Fruit fly (Drosophila melanogaster) whole organism, adult: Measurements from ENCODE around the gene Gpdh3.

ENCODE experiments used
- CG11617 ChIP-seq: fragments of 200-800 bp; sonication (Bioruptor generic); optimal IDR thresholded peaks from 2 replicates; lab custom pipeline; 2017; ENCODE audit warnings: mild to moderate bottlenecking, missing biosample characterization, missing genetic modification reagents, missing genetic modification characterization
- CG12768 ChIP-seq: fragments of 200-800 bp; sonication (Bioruptor generic); optimal IDR thresholded peaks from 2 replicates; lab custom pipeline; 2017; ENCODE audit warnings: missing biosample characterization, missing genetic modification characterization, mild to moderate bottlenecking, moderate library complexity, missing genetic modification reagents
- CG14711 ChIP-seq: fragments of 200-800 bp; sonication (Bioruptor generic); optimal IDR thresholded peaks from 2 replicates; lab custom pipeline; 2018; ENCODE audit warnings: missing biosample characterization, mild to moderate bottlenecking, missing genetic modification characterization, moderate library complexity
- CG1620 ChIP-seq: fragments of 200-800 bp; sonication (Bioruptor generic); optimal IDR thresholded peaks from 2 replicates; lab custom pipeline; 2016; ENCODE audit warnings: missing biosample characterization, missing genetic modification characterization
- CG33017 ChIP-seq: fragments of 200-800 bp; sonication (Bioruptor generic); optimal IDR thresholded peaks from 2 replicates; lab custom pipeline; 2018; ENCODE audit warnings: missing biosample characterization, mild to moderate bottlenecking, missing genetic modification characterization, moderate library complexity
- CG5204 ChIP-seq: fragments of 200-800 bp; sonication (Bioruptor generic); optimal IDR thresholded peaks from 2 replicates; lab custom pipeline; 2016; ENCODE audit warnings: missing biosample characterization, missing genetic modification characterization
- CG7045 ChIP-seq: fragments of 200-800 bp; sonication (Bioruptor generic); optimal IDR thresholded peaks from 2 replicates; lab custom pipeline; 2017; ENCODE audit warnings: missing biosample characterization, mild to moderate bottlenecking, missing genetic modification characterization
- CG7101 ChIP-seq: fragments of 200-800 bp; sonication (Bioruptor generic); optimal IDR thresholded peaks from 2 replicates; lab custom pipeline; 2018; ENCODE audit warnings: missing biosample characterization, mild to moderate bottlenecking, missing genetic modification characterization, moderate library complexity
- Clk ChIP-seq: fragments of 200-800 bp; sonication (Bioruptor generic); optimal IDR thresholded peaks from 2 replicates; lab custom pipeline; 2017; ENCODE audit warnings: missing biosample characterization, missing genetic modification characterization
- Crg-1 ChIP-seq: fragments of 200-800 bp; sonication (Bioruptor generic); optimal IDR thresholded peaks from 2 replicates; lab custom pipeline; 2016; ENCODE audit warnings: missing biosample characterization, missing genetic modification characterization
- Hr96 ChIP-seq: fragments of 200-800 bp; sonication (Bioruptor generic); optimal IDR thresholded peaks from 2 replicates; lab custom pipeline; 2016; ENCODE audit warnings: missing biosample characterization, missing genetic modification characterization
- Mnt ChIP-seq: fragments of 200-800 bp; sonication (Bioruptor generic); optimal IDR thresholded peaks from 2 replicates; lab custom pipeline; 2016; ENCODE audit warnings: missing biosample characterization, mild to moderate bottlenecking, missing genetic modification characterization
- bab1 ChIP-seq: fragments of 200-800 bp; sonication (Bioruptor generic); optimal IDR thresholded peaks from 3 replicates; lab custom pipeline; 2019; ENCODE audit warnings: missing biosample characterization, mild to moderate bottlenecking, missing genetic modification characterization, moderate library complexity
- cic ChIP-seq: fragments of 200-800 bp; sonication (Bioruptor generic); optimal IDR thresholded peaks from 2 replicates; lab custom pipeline; 2017; ENCODE audit warnings: missing biosample characterization, mild to moderate bottlenecking, missing genetic modification characterization, moderate library complexity
- cnc ChIP-seq, 2 experiments: fragments of >200 bp; optimal IDR thresholded peaks; 2 replicates each; lab custom pipeline; 2017
- kay ChIP-seq: fragments of 200-800 bp; sonication (Bioruptor generic); peaks from one replicate; lab custom pipeline; 2016; ENCODE audit warnings: missing biosample characterization, missing genetic modification characterization, borderline replicate concordance
- ovo ChIP-seq: fragments of 200-800 bp; sonication (Bioruptor generic); optimal IDR thresholded peaks from 2 replicates; lab custom pipeline; 2016; ENCODE audit warnings: missing biosample characterization, missing genetic modification characterization
- pad ChIP-seq: fragments of 200-800 bp; sonication (Bioruptor generic); optimal IDR thresholded peaks from 3 replicates; lab custom pipeline; 2017; ENCODE audit warnings: missing biosample characterization, missing genetic modification characterization, mild to moderate bottlenecking, moderate library complexity, missing genetic modification reagents
- tj ChIP-seq: fragments of 200-800 bp; sonication (Bioruptor generic); optimal IDR thresholded peaks from 3 replicates; lab custom pipeline; 2017; ENCODE audit warnings: missing biosample characterization, mild to moderate bottlenecking, missing genetic modification characterization, moderate library complexity
- toe ChIP-seq: fragments of 200-800 bp; sonication (Bioruptor generic); optimal IDR thresholded peaks from 2 replicates; lab custom pipeline; 2016; ENCODE audit warnings: missing biosample characterization, missing genetic modification characterization

Gpdh3 gene

DNA sequence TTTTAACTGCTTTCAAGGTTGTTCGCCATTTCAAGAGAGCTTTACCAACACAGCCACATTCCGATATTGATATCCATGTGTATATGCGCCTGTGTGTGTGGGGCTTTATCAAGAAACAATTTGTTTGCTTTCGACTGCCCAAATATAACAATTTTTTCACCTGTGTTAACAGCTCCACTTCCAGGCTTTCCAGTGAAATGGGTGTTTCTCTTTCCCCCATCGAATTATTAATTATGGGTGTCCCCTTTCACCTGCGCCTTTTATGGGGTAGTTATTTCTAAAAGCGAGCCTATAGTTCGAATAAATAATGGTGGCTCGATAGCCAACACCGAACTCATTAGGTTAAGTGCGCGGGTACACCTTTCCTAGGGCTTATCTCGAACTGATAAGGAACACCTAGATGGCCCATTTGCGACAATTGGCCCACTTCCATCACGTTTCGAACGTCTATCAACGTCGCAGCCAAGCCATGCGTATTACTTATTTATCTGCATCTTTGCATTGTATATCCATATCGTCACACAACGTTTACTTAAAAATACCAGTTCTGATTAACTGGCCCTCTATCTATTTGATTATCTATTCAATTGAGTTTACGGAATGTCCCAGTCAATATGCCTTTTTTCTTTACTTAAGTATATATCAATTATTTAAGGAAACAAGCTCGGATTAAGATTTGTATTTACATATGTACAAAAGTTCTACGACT is 30.2 kb downstream of the Gpdh3 start:
- TF ChIP-seq CG7101, result no peak
- TF ChIP-seq CG1620 (GFP tag; lab: Kevin White, UChicago), result no peak
- TF ChIP-seq Mnt (GFP tag; lab: Kevin White, UChicago), result peak; percentile 20
- TF ChIP-seq tj (GFP tag; lab: Kevin White, UChicago), result no peak
- no peak for TF ChIP-seq bab1 (GFP tag; lab: Kevin White, UChicago)
- no peak for TF ChIP-seq CG33017 (tag; lab: Kevin White, UChicago)
- TF ChIP-seq Crg-1 (GFP tag; lab: Kevin White, UChicago), result no peak
- TF ChIP-seq CG12768 (GFP tag; lab: Kevin White, UChicago), result peak; percentile 7
- TF ChIP-seq Hr96 (GFP tag; lab: Kevin White, UChicago), result peak; percentile 12
- peak; percentile 55 for TF ChIP-seq cic (GFP tag; lab: Kevin White, UChicago)
- peak; percentile 14 for TF ChIP-seq kay (GFP tag; lab: Kevin White, UChicago)
- TF ChIP-seq CG11617 (GFP tag; lab: Kevin White, UChicago), result no peak
- TF ChIP-seq CG7045 (GFP tag; lab: Kevin White, UChicago), result no peak
- TF ChIP-seq CG5204 (GFP tag; lab: Kevin White, UChicago), result no peak

- TF ChIP-seq Crg-1 (GFP tag; lab: Kevin White, UChicago) (no peak), Mnt (GFP tag; lab: Kevin White, UChicago) (peak; percentile 100), toe (GFP tag; lab: Kevin White, UChicago) (no peak), CG5204 (GFP tag; lab: Kevin White, UChicago) (no peak), pad (GFP tag; lab: Kevin White, UChicago) (peak; percentile 27), tj (GFP tag; lab: Kevin White, UChicago) (no peak), ovo (no peak), CG1620 (GFP tag; lab: Kevin White, UChicago) (no peak), CG11617 (GFP tag; lab: Kevin White, UChicago) (peak; percentile 6), Clk (GFP tag; lab: Kevin White, UChicago) (no peak), CG7045 (GFP tag; lab: Kevin White, UChicago) (no peak), cnc (optimal IDR thresholded peaks at IDR 0.05; lab: Kevin White, UChicago) (no peak), Hr96 (GFP tag; lab: Kevin White, UChicago) (no peak), CG7101 (peak; percentile 45), bab1 (GFP tag; lab: Kevin White, UChicago) (peak; percentile 67), CG33017 (tag; lab: Kevin White, UChicago) (no peak), cic (GFP tag; lab: Kevin White, UChicago) (peak; percentile 27), CG12768 (GFP tag; lab: Kevin White, UChicago) (no peak), CG14711 (tag; lab: Kevin White, UChicago) (peak; percentile 19), kay (GFP tag; lab: Kevin White, UChicago) (peak; percentile 88)
These were observed 39.1 kb downstream of the Gpdh3 start, which contains the start of the genes Nop56 and mats for dm6 chr3R:22420911-22421310. TSS of gene Nop56 (minus strand) at chr3R:22421068. TSS of gene mats (plus strand) at chr3R:22421161.

- TF ChIP-seq ovo (no peak), CG1620 (GFP tag; lab: Kevin White, UChicago) (no peak), CG7101 (peak; percentile 69), Clk (GFP tag; lab: Kevin White, UChicago) (no peak), Hr96 (GFP tag; lab: Kevin White, UChicago) (peak; percentile 23), CG7045 (GFP tag; lab: Kevin White, UChicago) (peak; percentile 6), CG12768 (GFP tag; lab: Kevin White, UChicago) (no peak), bab1 (GFP tag; lab: Kevin White, UChicago) (peak; percentile 90), CG33017 (tag; lab: Kevin White, UChicago) (peak; percentile 54), cic (GFP tag; lab: Kevin White, UChicago) (no peak), CG11617 (GFP tag; lab: Kevin White, UChicago) (no peak), CG14711 (tag; lab: Kevin White, UChicago) (peak; percentile 56), toe (GFP tag; lab: Kevin White, UChicago) (no peak), Mnt (GFP tag; lab: Kevin White, UChicago) (no peak), Crg-1 (GFP tag; lab: Kevin White, UChicago) (no peak), CG5204 (GFP tag; lab: Kevin White, UChicago) (no peak), kay (GFP tag; lab: Kevin White, UChicago) (no peak), pad (GFP tag; lab: Kevin White, UChicago) (peak; percentile 2)
These were observed 39.8 kb downstream of the Gpdh3 start for dm6 chr3R:22421618-22422017.

DNA sequence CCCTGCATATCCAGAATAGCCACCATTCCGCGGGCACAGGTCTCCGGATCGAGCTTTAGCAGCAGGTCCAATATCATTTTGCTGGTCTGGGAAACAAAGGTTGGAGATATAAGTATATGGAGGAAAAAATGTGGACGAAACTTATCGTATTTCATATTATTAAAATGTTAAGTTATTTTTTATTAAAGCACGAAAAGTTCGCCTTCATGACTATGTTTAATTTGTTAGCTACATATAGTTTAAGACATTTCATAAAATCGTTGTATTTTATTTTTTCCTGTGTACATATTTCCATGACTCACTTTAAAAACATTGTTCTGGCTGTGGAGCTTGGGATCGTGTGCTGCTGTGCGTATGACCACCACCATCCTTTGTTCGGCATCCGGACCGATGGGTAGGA is 42.2 kb downstream of the Gpdh3 start:
- TF ChIP-seq Clk (GFP tag; lab: Kevin White, UChicago) (no peak), CG33017 (tag; lab: Kevin White, UChicago) (no peak), CG1620 (GFP tag; lab: Kevin White, UChicago) (no peak), Mnt (GFP tag; lab: Kevin White, UChicago) (no peak), Hr96 (GFP tag; lab: Kevin White, UChicago) (no peak), CG7101 (no peak), CG11617 (GFP tag; lab: Kevin White, UChicago) (no peak), kay (GFP tag; lab: Kevin White, UChicago) (no peak), CG5204 (GFP tag; lab: Kevin White, UChicago) (no peak), cic (GFP tag; lab: Kevin White, UChicago) (no peak), bab1 (GFP tag; lab: Kevin White, UChicago) (no peak), CG14711 (tag; lab: Kevin White, UChicago) (no peak), cnc (optimal IDR thresholded peaks at IDR 0.05; lab: Kevin White, UChicago) (no peak), CG12768 (GFP tag; lab: Kevin White, UChicago) (no peak), Crg-1 (GFP tag; lab: Kevin White, UChicago) (no peak), toe (GFP tag; lab: Kevin White, UChicago) (no peak)
